Fruit fly (Drosophila melanogaster): Measurements from ENCODE around the gene CG32795.

Gene CG32795

DNA sequence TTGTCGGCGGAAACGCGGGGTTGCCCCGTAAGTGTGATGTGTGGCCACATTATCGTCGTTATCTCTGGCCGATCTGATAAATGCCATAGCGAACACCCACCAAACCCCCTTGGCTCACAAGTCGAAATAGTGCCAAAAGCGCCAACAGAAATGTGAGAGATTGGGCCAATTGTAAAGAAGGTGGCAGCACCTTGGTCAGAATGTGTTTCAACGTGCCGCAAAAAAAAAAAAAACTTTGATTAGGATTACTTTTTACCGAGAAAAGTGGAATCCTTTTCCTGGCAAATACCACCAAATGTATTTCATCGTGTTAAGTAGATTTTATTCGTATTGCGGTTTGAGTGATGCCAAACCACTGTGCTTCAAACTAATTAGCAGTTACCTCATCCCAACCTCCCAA lies 47.3 kb downstream of the CG32795 start (continued):
- TF ChIP-seq ems (GFP tag; optimal IDR thresholded peaks at IDR 0.05) (peak; percentile 73), CG10565 (GFP tag; optimal IDR thresholded peaks at IDR 0.05) (no peak), CG7357 (GFP tag; IDR thresholded peaks at IDR 0.05) (peak; percentile 75), CoRest (tag; optimal IDR thresholded peaks at IDR 0.05) (peak; percentile 74)

DNA sequence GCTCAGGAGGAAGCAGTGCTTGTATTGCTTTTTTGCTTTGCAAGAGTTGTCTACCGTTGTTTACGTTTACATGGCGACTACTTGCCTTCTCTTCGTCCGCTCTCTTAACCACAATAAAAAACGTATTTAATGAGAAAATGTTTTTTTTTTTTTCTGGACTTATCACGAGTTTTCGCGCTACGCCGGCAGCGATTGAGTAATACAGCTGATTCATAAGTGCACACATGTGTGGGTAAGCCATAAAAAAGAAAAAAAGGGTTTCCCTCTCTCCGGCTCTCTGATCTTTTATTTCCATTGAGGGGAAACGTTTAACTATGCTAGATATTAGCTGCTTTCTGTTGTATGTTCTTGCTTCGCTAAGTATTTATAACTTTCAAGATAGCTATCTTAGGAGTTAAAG lies 48.3 kb downstream of the CG32795 start:
- no peak for TF ChIP-seq CG17186 (GFP tag; optimal IDR thresholded peaks at IDR 0.05)
- no peak for TF ChIP-seq CG10274 (GFP tag; optimal IDR thresholded peaks at IDR 0.05)
- TF ChIP-seq CG3163 (GFP tag; optimal IDR thresholded peaks at IDR 0.05): peak; percentile 78
- no peak for TF ChIP-seq ttk (GFP tag; IDR thresholded peaks at IDR 0.05)
- TF ChIP-seq CG14710 (tag; optimal IDR thresholded peaks at IDR 0.05): no peak
- no peak for TF ChIP-seq al (GFP tag; IDR thresholded peaks at IDR 0.05)
- TF ChIP-seq CG12104 (GFP tag; optimal IDR thresholded peaks at IDR 0.05): no peak
- TF ChIP-seq CG14441 (GFP tag; IDR thresholded peaks at IDR 0.05): no peak
- TF ChIP-seq CG34376 (GFP tag; optimal IDR thresholded peaks at IDR 0.05): peak; percentile 13
- TF ChIP-seq Atf6 (GFP tag; IDR thresholded peaks at IDR 0.05): no peak
- TF ChIP-seq CG17359 (tag; optimal IDR thresholded peaks at IDR 0.05): peak; percentile 65
- TF ChIP-seq Gug (GFP tag; IDR thresholded peaks at IDR 0.05): no peak
- TF ChIP-seq CG13424 (tag; optimal IDR thresholded peaks at IDR 0.05): no peak
- peak; percentile 78 for TF ChIP-seq nom (GFP tag; optimal IDR thresholded peaks at IDR 0.05)
- TF ChIP-seq dati (GFP tag; IDR thresholded peaks at IDR 0.05): no peak
- no peak for TF ChIP-seq CG4424 (GFP tag; optimal IDR thresholded peaks at IDR 0.05)
- TF ChIP-seq salm (tag; optimal IDR thresholded peaks at IDR 0.05): no peak
- no peak for TF ChIP-seq sisA (GFP tag; IDR thresholded peaks at IDR 0.05)
- no peak for TF ChIP-seq pros (GFP tag; optimal IDR thresholded peaks at IDR 0.05)
- peak; percentile 81 for TF ChIP-seq sqz (GFP tag; optimal IDR thresholded peaks at IDR 0.05)
- TF ChIP-seq peb (GFP tag; IDR thresholded peaks at IDR 0.05): no peak
- TF ChIP-seq ase (GFP tag; IDR thresholded peaks at IDR 0.05): no peak
- TF ChIP-seq Dp (GFP tag; optimal IDR thresholded peaks at IDR 0.05): no peak
- peak; percentile 53; the same call in 1 of the 2 replicates for TF ChIP-seq Adf1 (GFP tag; IDR thresholded peaks at IDR 0.05)
- no peak for TF ChIP-seq CG31224 (GFP tag; IDR thresholded peaks at IDR 0.05)
- no peak for TF ChIP-seq odd (GFP tag; optimal IDR thresholded peaks at IDR 0.05)
- no peak for TF ChIP-seq Blimp-1 (GFP tag; optimal IDR thresholded peaks at IDR 0.05)
- no peak for TF ChIP-seq sug (tag; optimal IDR thresholded peaks at IDR 0.05)
- no peak for TF ChIP-seq kah (GFP tag; optimal IDR thresholded peaks at IDR 0.05)
- TF ChIP-seq cato (GFP tag; optimal IDR thresholded peaks at IDR 0.05; ENCODE audit: borderline replicate concordance): no peak
- no peak for TF ChIP-seq Hr78 (GFP tag; optimal IDR thresholded peaks at IDR 0.05)
- TF ChIP-seq CG13624 (GFP tag; optimal IDR thresholded peaks at IDR 0.05): no peak
- no peak for TF ChIP-seq Lim3 (GFP tag; IDR thresholded peaks at IDR 0.05)
- no peak for TF ChIP-seq Dref (GFP tag; IDR thresholded peaks at IDR 0.05)
- no peak for TF ChIP-seq eyg (GFP tag; optimal IDR thresholded peaks at IDR 0.05)
- no peak for TF ChIP-seq ro (GFP tag; IDR thresholded peaks at IDR 0.05)
- TF ChIP-seq Pdp1 (GFP tag; optimal IDR thresholded peaks at IDR 0.05): peak in 1 of 2 experiments; percentile 82
- TF ChIP-seq bsh (GFP tag; optimal IDR thresholded peaks at IDR 0.05): peak in 1 of 2 experiments; percentile 48
- no peak for TF ChIP-seq Opbp (GFP tag; IDR thresholded peaks at IDR 0.05; ENCODE audit: partially characterized antibody)
- no peak for TF ChIP-seq dpn (GFP tag; optimal IDR thresholded peaks at IDR 0.05)
- peak in 1 of 2 experiments; percentile 35 for TF ChIP-seq Trl (optimal IDR thresholded peaks at IDR 0.05)
- TF ChIP-seq Trl (GFP tag; optimal IDR thresholded peaks at IDR 0.05): no peak
- no peak for TF ChIP-seq CG7987 (GFP tag; optimal IDR thresholded peaks at IDR 0.05)
- peak; percentile 11 for TF ChIP-seq cg (GFP tag; optimal IDR thresholded peaks at IDR 0.05)
- peak; percentile 47 for TF ChIP-seq exex (tag; optimal IDR thresholded peaks at IDR 0.05)
- no peak for TF ChIP-seq CG3995 (GFP tag; optimal IDR thresholded peaks at IDR 0.05)

Data from whole organism, embryonic.